Worm (Caenorhabditis elegans) whole organism, mixed stage, embryonic: ENCODE results near the gene eri-5.
A peak's percentile ranks its signal among the peaks of the same experiment; 100 is the strongest.

Experiments used
- lin-13 ChIP-seq: fragments of 150-350 bp; optimal IDR thresholded peaks from 2 replicates; lab custom pipeline; 2014; ENCODE audit warnings: missing biosample characterization, missing genetic modification characterization
- unc-62 ChIP-seq: fragments of 150-350 bp; optimal IDR thresholded peaks from 2 replicates; lab custom pipeline; 2014; ENCODE audit warnings: missing biosample characterization, missing genetic modification reagents, missing genetic modification characterization

- TF ChIP-seq unc-62 (no peak), lin-13 (tag; lab: Kevin White, UChicago) (peak; percentile 13)
These were observed 41.7 kb upstream of the eri-5 start, which contains the start of the genes ppgn-1 and tftc-1 for ce11 chrIV:2348862-2349321.
